Worm (Caenorhabditis elegans) whole organism, late embryonic: ENCODE data around the gene F35E12.6.

Experiments
- ceh-19 ChIP-seq: fragments of 200-800 bp; sonication (Bioruptor generic); optimal IDR thresholded peaks from 2 replicates; lab custom pipeline; 2018; ENCODE audit warnings: mild to moderate bottlenecking, missing genetic modification characterization, missing compliant biosample characterization
- ets-4 ChIP-seq: sonication (generic microtip); optimal IDR thresholded peaks from 2 replicates; lab custom pipeline; 2016; ENCODE audit warnings: missing genetic modification characterization, missing compliant biosample characterization
- fkh-10 ChIP-seq: fragments of 150-350 bp; optimal IDR thresholded peaks from 2 replicates; lab custom pipeline; 2014; ENCODE audit warnings: missing biosample characterization, missing genetic modification reagents, missing genetic modification characterization
- hlh-30 ChIP-seq: sonication (generic microtip); optimal IDR thresholded peaks from 2 replicates; lab custom pipeline; 2017; ENCODE audit warnings: antibody characterized with exemption, missing genetic modification characterization, missing compliant biosample characterization; ENCODE audit not compliant: insufficient read depth
- hlh-6 ChIP-seq: sonication (generic microtip); optimal IDR thresholded peaks from 2 replicates; lab custom pipeline; 2016; ENCODE audit warnings: missing genotype, missing genetic modification characterization, missing compliant biosample characterization
- nhr-11 ChIP-seq: fragments of 150-350 bp; optimal IDR thresholded peaks from 2 replicates; lab custom pipeline; 2014; ENCODE audit warnings: missing biosample characterization, missing genetic modification characterization
- rnt-1 ChIP-seq: sonication (generic microtip); optimal IDR thresholded peaks from 2 replicates; lab custom pipeline; 2016; ENCODE audit warnings: missing genetic modification characterization, missing compliant biosample characterization
- sox-4 ChIP-seq: sonication (generic microtip); optimal IDR thresholded peaks from 2 replicates; lab custom pipeline; 2017; ENCODE audit warnings: mild to moderate bottlenecking, missing genetic modification characterization, inconsistent platforms, missing compliant biosample characterization
- unc-3 ChIP-seq, 2 experiments: fragments of 200-800 bp in 1 of 2; sonication (Bioruptor generic) in 1 of 2; sonication (generic microtip) in 1 of 2; conservative IDR thresholded peaks in 1 of 2; optimal IDR thresholded peaks in 1 of 2; 2 replicates each; pipeline versions ENCODE4 v1.3.6 to Lab custom; 2016 to 2022; ENCODE audit warnings: missing compliant biosample characterization in 2 of 2, missing genetic modification characterization in 2 of 2, missing genetic modification reagents in 1 of 2
- unc-55 ChIP-seq: sonication (generic microtip); optimal IDR thresholded peaks from 2 replicates; lab custom pipeline; 2017; ENCODE audit warnings: missing biosample characterization, missing genetic modification reagents, missing genetic modification characterization
- zip-5 ChIP-seq: sonication (generic microtip); optimal IDR thresholded peaks from 2 replicates; lab custom pipeline; 2016; ENCODE audit warnings: missing genetic modification characterization, missing compliant biosample characterization

DNA sequence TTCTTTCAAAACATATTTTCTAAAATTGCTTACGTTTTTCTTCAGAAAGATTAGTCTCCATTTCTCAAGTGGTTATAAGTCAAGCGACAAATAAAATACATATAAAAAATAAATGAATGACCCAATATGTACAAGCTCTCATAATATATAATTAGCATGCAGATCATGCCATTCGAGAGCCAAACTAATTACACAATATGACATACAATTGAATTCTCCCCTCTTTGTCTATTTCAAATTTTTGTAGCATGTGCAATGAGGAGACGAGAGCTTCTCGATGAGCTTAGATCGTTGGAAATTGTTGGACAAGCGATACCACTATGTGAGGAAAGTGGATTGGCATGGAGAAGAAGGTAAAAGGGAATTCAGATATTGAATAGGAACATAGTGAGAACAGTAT lies 28.8 kb downstream of the F35E12.6 start, which contains the start of gene hlh-34:
- TF ChIP-seq rnt-1 (tag; lab: Kevin White, UChicago), result no peak
- no peak for TF ChIP-seq fkh-10 (GFP tag; lab: Kevin White, UChicago)
- TF ChIP-seq zip-5 (tag; lab: Kevin White, UChicago), result no peak
- TF ChIP-seq nhr-11 (tag; lab: Kevin White, UChicago), result no peak
- no peak for TF ChIP-seq sox-4 (tag; lab: Kevin White, UChicago)
- TF ChIP-seq hlh-6, result no peak
- no peak for TF ChIP-seq unc-55 (GFP tag; lab: Kevin White, UChicago)
- TF ChIP-seq hlh-30 (tag; lab: Kevin White, UChicago), result no peak
- no peak for TF ChIP-seq ets-4 (tag; lab: Kevin White, UChicago)
- no peak for TF ChIP-seq unc-3 (GFP tag; conservative IDR thresholded peaks at IDR 0.05; lab: Robert Waterston, UW)
- no peak for TF ChIP-seq unc-3 (tag; optimal IDR thresholded peaks at IDR 0.05; lab: Kevin White, UChicago)
- no peak for TF ChIP-seq ceh-19
